Fruit fly (Drosophila melanogaster): ENCODE data around the gene Ku80.

- TF ChIP-seq CG8478 (optimal IDR thresholded peaks at IDR 0.05) (no peak), EcR (GFP tag; optimal IDR thresholded peaks at IDR 0.05) (no peak), psq (optimal IDR thresholded peaks at IDR 0.05) (no peak)
Observed at dm6 chr2L:15749313-15749712, 21.6 kb downstream of the Ku80 start.
